Worm (Caenorhabditis elegans): ENCODE data around the gene idpb-2.

DNA sequence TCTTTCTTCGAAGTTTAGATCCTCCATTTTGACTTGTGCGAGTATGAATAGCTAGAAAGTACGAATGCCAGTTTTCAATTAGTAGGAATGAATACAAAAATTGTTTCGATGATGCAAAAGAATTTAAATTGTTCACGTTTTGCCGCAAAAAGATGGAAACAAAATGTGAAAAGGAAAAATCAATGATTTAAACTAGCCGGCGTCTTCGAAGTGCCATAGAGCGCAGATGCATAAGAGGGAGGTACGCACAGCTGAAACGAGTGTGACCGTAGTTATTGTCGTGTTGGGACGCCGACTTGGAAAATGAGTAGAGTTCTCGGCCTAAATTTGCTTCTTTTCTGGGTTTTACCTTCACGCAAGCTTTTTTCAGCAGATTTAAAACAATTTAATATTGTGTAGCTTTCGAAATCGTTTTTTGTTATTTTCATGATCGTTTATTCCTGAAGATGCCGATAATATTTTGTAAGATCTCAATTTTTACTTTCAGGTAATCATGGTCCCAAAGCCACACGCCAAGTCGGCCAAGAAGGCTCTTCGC, 14.2 kb downstream of the idpb-2 start, which contains the start of the genes ify-1 and rpl-22:
- TF ChIP-seq pbrm-1 (GFP tag; IDR thresholded peaks at IDR 0.05) (peak; percentile 89), snpc-4 (GFP tag; optimal IDR thresholded peaks at IDR 0.05) (peak; percentile 78), snpc-4 (tag; optimal IDR thresholded peaks at IDR 0.05) (peak; percentile 89 to 92 (median 90)), pha-4 (tag; optimal IDR thresholded peaks at IDR 0.05) (peak; percentile 54), nhr-179 (tag; optimal IDR thresholded peaks at IDR 0.05) (no peak), D2030.7 (GFP tag; IDR thresholded peaks at IDR 0.05) (peak; percentile 83), ceh-40 (GFP tag; IDR thresholded peaks at IDR 0.05) (no peak), ama-1 (optimal IDR thresholded peaks at IDR 0.05) (no peak), ama-1 (GFP tag; optimal IDR thresholded peaks at IDR 0.05) (no peak)

All from whole organism, young adult.